Fruit fly (Drosophila melanogaster): ENCODE data around the gene Abd-B.
A peak's percentile ranks its signal among the peaks of the same experiment; 100 is the strongest.

Gene Abd-B

DNA sequence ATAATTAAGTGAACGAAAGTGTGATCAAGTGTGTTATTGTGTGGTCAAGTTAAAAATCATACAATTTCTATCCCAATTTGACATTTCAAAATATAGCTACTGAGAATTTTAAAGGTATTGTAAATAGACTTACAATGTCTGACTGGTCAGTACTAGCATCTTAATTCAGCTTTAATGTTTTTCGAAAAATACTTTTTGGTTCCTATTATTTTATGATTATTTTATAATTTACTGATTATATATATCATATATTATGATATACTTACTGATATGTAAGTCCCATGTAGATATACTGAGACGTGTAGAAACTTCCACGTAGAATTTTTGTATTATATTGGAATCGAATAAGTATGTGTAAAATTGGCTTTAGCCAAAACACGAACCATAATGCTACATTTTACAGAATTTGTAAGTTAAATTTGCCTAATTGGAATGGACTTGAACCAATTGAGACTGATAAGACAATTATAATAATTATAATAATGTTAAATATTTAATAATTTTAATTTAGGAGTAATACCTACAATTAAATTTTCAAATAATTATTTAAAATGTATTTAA lies 5.8 kb upstream of the Abd-B start, which contains the start of gene Actn3 (continued):
- TF ChIP-seq Fer2 (tag; optimal IDR thresholded peaks at IDR 0.05) (no peak), ATbp (GFP tag; optimal IDR thresholded peaks at IDR 0.05) (no peak), run (tag; optimal IDR thresholded peaks at IDR 0.05) (no peak), MTF-1 (GFP tag; optimal IDR thresholded peaks at IDR 0.05; ENCODE audit: borderline replicate concordance) (no peak), MESR4 (GFP tag; optimal IDR thresholded peaks at IDR 0.05) (no peak), YL-1 (GFP tag; optimal IDR thresholded peaks at IDR 0.05) (no peak)

DNA sequence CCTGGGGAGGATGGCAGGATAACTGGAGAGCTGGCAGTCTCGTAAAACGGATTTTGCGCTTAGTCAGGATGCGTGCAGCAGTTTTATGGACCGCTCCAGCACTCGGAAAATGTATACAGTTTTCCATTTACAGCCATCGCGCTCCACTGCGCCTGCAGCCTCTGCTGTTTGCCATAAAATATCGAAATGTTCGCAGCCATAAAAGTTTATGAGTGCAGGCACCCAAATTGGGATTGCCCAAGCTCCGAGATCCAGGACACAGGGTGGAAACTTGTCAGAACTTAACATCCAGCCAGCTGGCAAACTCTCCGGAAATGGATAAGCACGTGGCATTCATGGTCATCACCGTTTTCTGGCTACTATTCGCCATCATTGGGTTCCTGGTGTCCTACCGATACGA lies 2.9 kb upstream of the Abd-B start, which contains the start of gene VhaM9.7-d:
Gene VhaM9.7-d (plus strand): TSS at position 301 of the 400 bp plus-strand sequence.
- TF ChIP-seq cad (GFP tag; optimal IDR thresholded peaks at IDR 0.05) (peak; percentile 13), amos (GFP tag; IDR thresholded peaks at IDR 0.05; ENCODE audit: partially characterized antibody) (no peak), sens (GFP tag) (peak; percentile 44)

- TF ChIP-seq CG7556 (GFP tag; optimal IDR thresholded peaks at IDR 0.05) (no peak), onecut (GFP tag; IDR thresholded peaks at IDR 0.05) (peak; percentile 28; the same call in 1 of the 2 replicates), chif (GFP tag; optimal IDR thresholded peaks at IDR 0.05) (no peak), gce (GFP tag; IDR thresholded peaks at IDR 0.05) (no peak), Nf-YB (GFP tag; optimal IDR thresholded peaks at IDR 0.05) (peak; percentile 53), CG32767 (GFP tag; IDR thresholded peaks at IDR 0.05) (peak; percentile 51; the same call in 1 of the 2 replicates), otp (GFP tag; IDR thresholded peaks at IDR 0.05) (no peak), CG30020 (tag; optimal IDR thresholded peaks at IDR 0.05) (no peak), Fer2 (tag; optimal IDR thresholded peaks at IDR 0.05) (no peak), CG12299 (tag; optimal IDR thresholded peaks at IDR 0.05) (no peak), CG17612 (GFP tag; IDR thresholded peaks at IDR 0.05) (no peak), ewg (GFP tag; optimal IDR thresholded peaks at IDR 0.05) (peak; percentile 73), ci (GFP tag; IDR thresholded peaks at IDR 0.05) (no peak), CG12219 (GFP tag; optimal IDR thresholded peaks at IDR 0.05) (no peak), Nf-YC (tag; optimal IDR thresholded peaks at IDR 0.05) (peak; percentile 64), CG13123 (GFP tag; optimal IDR thresholded peaks at IDR 0.05) (no peak), seq (GFP tag; IDR thresholded peaks at IDR 0.05) (0 out of 2 replicates have a peak, but pooled peaks have one; percentile 18), CG17912 (GFP tag; optimal IDR thresholded peaks at IDR 0.05) (no peak), CG2129 (GFP tag; IDR thresholded peaks at IDR 0.05; ENCODE audit: partially characterized antibody) (no peak), lov (optimal IDR thresholded peaks at IDR 0.05) (no peak), lov (GFP tag; IDR thresholded peaks at IDR 0.05) (0 out of 3 replicates have a peak, but pooled peaks have one; percentile 38)
Observed at dm6 chr3R:16972575-16972974, 539 bp upstream of the Abd-B start.

dm6 chr3R:16969361-16970355 lies 2.4 kb downstream of the Abd-B start:
- TF ChIP-seq H15 (GFP tag; IDR thresholded peaks at IDR 0.05) = peak; percentile 39; the same call in 2 of the 3 replicates
- TF ChIP-seq rib (GFP tag; IDR thresholded peaks at IDR 0.05) = 0 out of 2 replicates have a peak, but pooled peaks have one; percentile 45
- peak; percentile 68 for TF ChIP-seq CG1233 (GFP tag; optimal IDR thresholded peaks at IDR 0.05)
- TF ChIP-seq CG6654 (GFP tag; optimal IDR thresholded peaks at IDR 0.05) = peak; percentile 42
- no peak; the same call in 1 of the 2 replicates for TF ChIP-seq Drgx (GFP tag; IDR thresholded peaks at IDR 0.05)
- peak; percentile 80 for TF ChIP-seq CG13424 (tag; optimal IDR thresholded peaks at IDR 0.05)
- peak; percentile 69 for TF ChIP-seq grau (tag; optimal IDR thresholded peaks at IDR 0.05)
- TF ChIP-seq Rfx (GFP tag; IDR thresholded peaks at IDR 0.05) = peak; percentile 78
- no peak for TF ChIP-seq CkIIα-i1 (GFP tag; IDR thresholded peaks at IDR 0.05)
- TF ChIP-seq ttk (GFP tag; IDR thresholded peaks at IDR 0.05) = no peak
- TF ChIP-seq CG34376 (GFP tag; optimal IDR thresholded peaks at IDR 0.05) = peak; percentile 16
- TF ChIP-seq vnd (GFP tag; IDR thresholded peaks at IDR 0.05; ENCODE audit: partially characterized antibody) = no peak
- TF ChIP-seq Vsx1 (GFP tag; optimal IDR thresholded peaks at IDR 0.05) = peak; percentile 90
- peak; percentile 30; the same call in 1 of the 2 replicates for TF ChIP-seq MBD-R2 (GFP tag; IDR thresholded peaks at IDR 0.05)
- TF ChIP-seq sima (GFP tag; optimal IDR thresholded peaks at IDR 0.05) = no peak
- peak; percentile 41 for TF ChIP-seq Ets97D (GFP tag; optimal IDR thresholded peaks at IDR 0.05)

Data from whole organism, embryonic.